Fruit fly (Drosophila melanogaster) whole organism, embryonic: ENCODE measurements around the gene Nplp3.

Experiments used
- Blimp-1 ChIP-seq: fragments of 200-800 bp; sonication (Bioruptor generic); optimal IDR thresholded peaks from 3 replicates; lab custom pipeline; 2018; ENCODE audit warnings: missing biosample characterization, missing genetic modification characterization, mild to moderate bottlenecking, moderate library complexity, missing genetic modification reagents
- CG10979 ChIP-seq: fragments of 200-800 bp; sonication (Bioruptor generic); optimal IDR thresholded peaks from 2 replicates; lab custom pipeline; 2018; ENCODE audit warnings: missing biosample characterization, mild to moderate bottlenecking, missing genetic modification characterization, moderate library complexity
- CG11695 ChIP-seq: fragments of 200-800 bp; sonication (Bioruptor generic); IDR thresholded peaks from 3 replicates; pipeline ENCODE4 v1.3.6; 2022; ENCODE audit warnings: missing biosample characterization, missing genetic modification characterization
- CG12219 ChIP-seq: fragments of 200-800 bp; sonication (Bioruptor generic); optimal IDR thresholded peaks from 3 replicates; lab custom pipeline; 2018; ENCODE audit warnings: missing biosample characterization, mild to moderate bottlenecking, missing genetic modification characterization
- CG13894 ChIP-seq: fragments of 200-800 bp; sonication (Bioruptor generic); optimal IDR thresholded peaks from 3 replicates; lab custom pipeline; 2018; ENCODE audit warnings: missing biosample characterization, mild to moderate bottlenecking, missing genetic modification characterization, moderate library complexity
- CG14014 ChIP-seq: fragments of 200-800 bp; sonication (Bioruptor generic); IDR thresholded peaks from 2 replicates; pipeline ENCODE4 v1.3.6; 2022; ENCODE audit warnings: missing biosample characterization, missing genetic modification characterization
- CG14667 ChIP-seq: fragments of 200-800 bp; sonication (Bioruptor generic); IDR thresholded peaks from 2 replicates; pipeline ENCODE4 v1.3.6; 2022; ENCODE audit warnings: missing biosample characterization, missing genetic modification characterization
- CG17328 ChIP-seq: fragments of 200-800 bp; sonication (Bioruptor generic); IDR thresholded peaks from 2 replicates; pipeline ENCODE4 v1.3.6; 2022; ENCODE audit warnings: missing biosample characterization, missing genetic modification characterization
- CG18476 ChIP-seq: fragments of 200-800 bp; sonication (Bioruptor generic); optimal IDR thresholded peaks from 2 replicates; lab custom pipeline; 2016; ENCODE audit warnings: missing biosample characterization, mild to moderate bottlenecking, missing genetic modification characterization
- CG2199 ChIP-seq: fragments of 200-800 bp; sonication (Bioruptor generic); IDR thresholded peaks from 3 replicates; pipeline ENCODE4 v1.3.6; 2022; ENCODE audit warnings: missing biosample characterization, missing genetic modification characterization
- CG6654 ChIP-seq: fragments of 200-800 bp; sonication (Bioruptor generic); optimal IDR thresholded peaks from 2 replicates; lab custom pipeline; 2017; ENCODE audit warnings: missing biosample characterization, mild to moderate bottlenecking, missing genetic modification characterization
- Dad ChIP-seq: fragments of 200-800 bp; sonication (Bioruptor generic); optimal IDR thresholded peaks from 3 replicates; lab custom pipeline; 2016; ENCODE audit warnings: missing biosample characterization, missing genetic modification characterization
- Dip2 ChIP-seq: fragments of 200-800 bp; sonication (Bioruptor generic); IDR thresholded peaks from 2 replicates; pipeline ENCODE4 v1.3.6; 2022; ENCODE audit warnings: missing biosample characterization, missing genetic modification characterization
- HLH4C ChIP-seq: fragments of 200-800 bp; sonication (Bioruptor generic); IDR thresholded peaks from 3 replicates; pipeline ENCODE4 v1.3.6; 2022; ENCODE audit warnings: missing biosample characterization, missing genetic modification characterization; ENCODE audit not compliant: partially characterized antibody
- Hr51 ChIP-seq, 2 experiments: fragments of 200-800 bp; sonication (Bioruptor generic); optimal IDR thresholded peaks; 2 replicates in 1 of 2; 3 replicates in 1 of 2; lab custom pipeline; 2016 to 2018; ENCODE audit warnings: missing biosample characterization in 2 of 2, missing genetic modification characterization in 2 of 2, mild to moderate bottlenecking in 1 of 2, moderate library complexity in 1 of 2
- Lhr ChIP-seq: fragments of 200-800 bp; sonication (Bioruptor generic); optimal IDR thresholded peaks from 3 replicates; lab custom pipeline; 2017; ENCODE audit warnings: mild to moderate bottlenecking, missing biosample characterization, missing genetic modification reagents, missing genetic modification characterization
- NfI ChIP-seq: fragments of 200-800 bp; sonication (Bioruptor generic); optimal IDR thresholded peaks from 3 replicates; lab custom pipeline; 2018; ENCODE audit warnings: missing biosample characterization, mild to moderate bottlenecking, missing genetic modification characterization, moderate library complexity
- Oaz ChIP-seq: fragments of 200-800 bp; sonication (Bioruptor generic); IDR thresholded peaks from 2 replicates; pipeline ENCODE4 v1.3.6; 2022; ENCODE audit warnings: missing biosample characterization, missing genetic modification characterization
- Opbp ChIP-seq: fragments of 200-800 bp; sonication (Bioruptor generic); IDR thresholded peaks from 3 replicates; pipeline ENCODE4 v1.3.6; 2022; ENCODE audit warnings: missing biosample characterization, missing genetic modification characterization; ENCODE audit not compliant: partially characterized antibody
- Sox102F ChIP-seq: fragments of 200-800 bp; sonication (Bioruptor generic); optimal IDR thresholded peaks from 2 replicates; lab custom pipeline; 2018; ENCODE audit warnings: missing biosample characterization, mild to moderate bottlenecking, missing genetic modification characterization, moderate library complexity
- Stat92E ChIP-seq, 3 experiments: fragments of >200 bp in 2 of 3; fragments of 200-800 bp in 1 of 3; sonication (Bioruptor generic) in 1 of 3; optimal IDR thresholded peaks; 2 replicates each; lab custom pipeline; 2017 to 2019; ENCODE audit warnings: missing biosample characterization in 3 of 3, missing genetic modification characterization in 3 of 3, mild to moderate bottlenecking in 1 of 3, moderate library complexity in 1 of 3
- bbx ChIP-seq: fragments of 200-800 bp; sonication (Bioruptor generic); IDR thresholded peaks from 2 replicates; pipeline ENCODE4 v1.3.6; 2022; ENCODE audit warnings: missing biosample characterization, missing genetic modification characterization; ENCODE audit not compliant: partially characterized antibody
- bsh ChIP-seq, 2 experiments: fragments of 200-800 bp; sonication (Bioruptor generic); optimal IDR thresholded peaks; 2 replicates each; lab custom pipeline; 2017 to 2018; ENCODE audit warnings: mild to moderate bottlenecking in 2 of 2, missing biosample characterization in 2 of 2, missing genetic modification characterization in 2 of 2, moderate library complexity in 1 of 2
- dpn ChIP-seq, 2 experiments: fragments of 200-800 bp; sonication (Bioruptor generic); optimal IDR thresholded peaks; 3 replicates each; lab custom pipeline; 2016; ENCODE audit warnings: missing biosample characterization in 2 of 2, missing genetic modification characterization in 2 of 2
- en ChIP-seq: fragments of 200-800 bp; sonication (Bioruptor generic); optimal IDR thresholded peaks from 2 replicates; lab custom pipeline; 2016; ENCODE audit warnings: missing biosample characterization, missing genetic modification characterization
- hb ChIP-seq: fragments of 200-800 bp; sonication (Bioruptor generic); IDR thresholded peaks from 3 replicates; pipeline ENCODE4 v1.3.6; 2022; ENCODE audit warnings: missing biosample characterization, missing genetic modification characterization; ENCODE audit not compliant: partially characterized antibody
- hbn ChIP-seq: fragments of 200-800 bp; sonication (Bioruptor generic); IDR thresholded peaks from 2 replicates; pipeline ENCODE4 v1.3.6; 2022; ENCODE audit warnings: missing biosample characterization, missing genetic modification characterization; ENCODE audit not compliant: partially characterized antibody
- insv ChIP-seq, 2 experiments: fragments of 200-800 bp; sonication (Bioruptor generic); optimal IDR thresholded peaks; 3 replicates each; lab custom pipeline; 2016 to 2018; ENCODE audit warnings: missing biosample characterization in 2 of 2, missing genetic modification characterization in 2 of 2
- jing ChIP-seq: fragments of 200-800 bp; sonication (Bioruptor generic); optimal IDR thresholded peaks from 2 replicates; lab custom pipeline; 2018; ENCODE audit warnings: missing biosample characterization, mild to moderate bottlenecking, missing genetic modification characterization
- nerfin-1 ChIP-seq: fragments of 200-800 bp; sonication (Bioruptor generic); optimal IDR thresholded peaks from 3 replicates; lab custom pipeline; 2019; ENCODE audit warnings: missing biosample characterization, mild to moderate bottlenecking, missing genetic modification characterization, moderate library complexity
- nom ChIP-seq: fragments of 200-800 bp; sonication (Bioruptor generic); optimal IDR thresholded peaks from 2 replicates; lab custom pipeline; 2017; ENCODE audit warnings: missing biosample characterization, missing genetic modification characterization, mild to moderate bottlenecking, moderate library complexity, missing genetic modification reagents
- org-1 ChIP-seq: fragments of 200-800 bp; sonication (Bioruptor generic); optimal IDR thresholded peaks from 2 replicates; lab custom pipeline; 2017; ENCODE audit warnings: missing biosample characterization, missing genetic modification characterization
- pfk ChIP-seq: fragments of 200-800 bp; sonication (Bioruptor generic); optimal IDR thresholded peaks from 2 replicates; lab custom pipeline; 2018; ENCODE audit warnings: missing biosample characterization, mild to moderate bottlenecking, missing genetic modification characterization, moderate library complexity
- prd ChIP-seq, 3 experiments: fragments of >200 bp in 2 of 3; fragments of 200-800 bp in 1 of 3; sonication (Bioruptor generic) in 1 of 3; optimal IDR thresholded peaks in 2 of 3; IDR thresholded peaks in 1 of 3; 2 replicates in 2 of 3; 3 replicates in 1 of 3; pipeline versions ENCODE4 v1.3.6 to Lab custom; 2017 to 2022; ENCODE audit warnings: missing biosample characterization in 1 of 3, missing genetic modification characterization in 1 of 3
- ro ChIP-seq: fragments of 200-800 bp; sonication (Bioruptor generic); IDR thresholded peaks from 2 replicates; pipeline ENCODE4 v1.3.6; 2022; ENCODE audit warnings: missing biosample characterization, missing genetic modification characterization
- salm ChIP-seq: fragments of 200-800 bp; sonication (Bioruptor generic); optimal IDR thresholded peaks from 2 replicates; lab custom pipeline; 2018; ENCODE audit warnings: missing biosample characterization, mild to moderate bottlenecking, missing genetic modification characterization
- sim ChIP-seq: fragments of 200-800 bp; sonication (Bioruptor generic); IDR thresholded peaks from 2 replicates; pipeline ENCODE4 v1.3.6; 2022; ENCODE audit warnings: missing biosample characterization, missing genetic modification characterization
- so ChIP-seq: fragments of 200-800 bp; sonication (Bioruptor generic); IDR thresholded peaks from 3 replicates; pipeline ENCODE4 v1.3.6; 2022; ENCODE audit warnings: missing biosample characterization, missing genetic modification characterization
- vvl ChIP-seq: fragments of 200-800 bp; sonication (Bioruptor generic); IDR thresholded peaks from 2 replicates; pipeline ENCODE4 v1.3.6; 2022; ENCODE audit warnings: missing biosample characterization, missing genetic modification characterization

Nplp3 gene

dm6 chr3L:16317724-16318123 is at the start of gene Nplp3:
TSS of gene Nplp3 (plus strand) at chr3L:16318024.
- no peak for TF ChIP-seq org-1 (GFP tag; lab: Kevin White, UChicago)
- TF ChIP-seq prd (optimal IDR thresholded peaks at IDR 0.05; lab: Kevin White, UChicago) = no peak
- no peak for TF ChIP-seq prd (GFP tag; IDR thresholded peaks at IDR 0.05; lab: Robert Waterston, UW)
- TF ChIP-seq hbn (GFP tag; lab: Robert Waterston, UW) = no peak
- TF ChIP-seq CG10979 (tag; lab: Kevin White, UChicago) = no peak
- TF ChIP-seq bbx (GFP tag; lab: Robert Waterston, UW) = no peak
- TF ChIP-seq sim (GFP tag; lab: Robert Waterston, UW) = no peak
- no peak for TF ChIP-seq salm (tag; lab: Kevin White, UChicago)
- TF ChIP-seq CG14667 (GFP tag; lab: Robert Waterston, UW) = no peak
- TF ChIP-seq CG14014 = no peak
- no peak for TF ChIP-seq dpn (GFP tag; optimal IDR thresholded peaks at IDR 0.05; lab: Kevin White, UChicago)
- no peak for TF ChIP-seq Dad
- TF ChIP-seq nerfin-1 (tag; lab: Kevin White, UChicago) = no peak
- no peak for TF ChIP-seq CG11695
- no peak for TF ChIP-seq CG18476 (GFP tag; lab: Kevin White, UChicago)
- TF ChIP-seq Sox102F (GFP tag; lab: Kevin White, UChicago) = no peak
- no peak for TF ChIP-seq CG12219 (GFP tag; lab: Kevin White, UChicago)

dm6 chr3L:16268106-16268733 is 49.6 kb upstream of the Nplp3 start, which contains the start of gene CG4950:
TSS of gene CG4950 (minus strand) at chr3L:16268156.
- peak in 1 of 2 experiments; percentile 9 for TF ChIP-seq bsh (GFP tag; optimal IDR thresholded peaks at IDR 0.05; lab: Kevin White, UChicago)
- TF ChIP-seq nom (GFP tag; lab: Kevin White, UChicago) = peak; percentile 15
- TF ChIP-seq ro (GFP tag; lab: Robert Waterston, UW) = no peak
- TF ChIP-seq pfk (GFP tag; lab: Kevin White, UChicago) = no peak

dm6 chr3L:16269092-16269491 is 48.7 kb upstream of the Nplp3 start, which contains the start of gene CG13068:
TSS of gene CG13068 (plus strand) at chr3L:16269392.
- no peak for TF ChIP-seq Lhr (GFP tag; lab: Kevin White, UChicago)
- 0 out of 3 replicates have a peak, but pooled peaks have one; percentile 16 for TF ChIP-seq hb
- 0 out of 2 replicates have a peak, but pooled peaks have one; percentile 39 for TF ChIP-seq vvl (GFP tag; lab: Robert Waterston, UW)
- TF ChIP-seq CG13894 = no peak

- TF ChIP-seq Stat92E (GFP tag; optimal IDR thresholded peaks at IDR 0.05; lab: Kevin White, UChicago) (no peak), Blimp-1 (GFP tag; lab: Kevin White, UChicago) (peak; percentile 80), Hr51 (GFP tag; optimal IDR thresholded peaks at IDR 0.05; lab: Kevin White, UChicago) (no peak), CG17328 (GFP tag; lab: Robert Waterston, UW) (no peak), so (GFP tag; lab: Robert Waterston, UW) (no peak), Dip2 (GFP tag; lab: Robert Waterston, UW) (no peak), Opbp (no peak), en (GFP tag; lab: Kevin White, UChicago) (no peak), insv (GFP tag; optimal IDR thresholded peaks at IDR 0.05; lab: Kevin White, UChicago) (no peak), Oaz (GFP tag; lab: Robert Waterston, UW) (no peak), HLH4C (GFP tag; lab: Robert Waterston, UW) (no peak), jing (GFP tag; lab: Kevin White, UChicago) (no peak), ro (GFP tag; lab: Robert Waterston, UW) (no peak), CG6654 (no peak), CG2199 (GFP tag; lab: Robert Waterston, UW) (no peak), NfI (GFP tag; lab: Kevin White, UChicago) (no peak), vvl (GFP tag; lab: Robert Waterston, UW) (peak; percentile 25; the same call in 1 of the 2 replicates)
These were observed 47.0 kb upstream of the Nplp3 start, which contains the start of the genes CG34248 and CG13067 for dm6 chr3L:16270802-16271332. TSS of gene CG34248 (minus strand) at chr3L:16270902. TSS of gene CG13067 (plus strand) at chr3L:16271282.
